Fruit fly (Drosophila melanogaster): Measurements from ENCODE around the gene CG5139.
A peak's percentile ranks its signal among the peaks of the same experiment; 100 is the strongest.

The CG5139 gene

DNA sequence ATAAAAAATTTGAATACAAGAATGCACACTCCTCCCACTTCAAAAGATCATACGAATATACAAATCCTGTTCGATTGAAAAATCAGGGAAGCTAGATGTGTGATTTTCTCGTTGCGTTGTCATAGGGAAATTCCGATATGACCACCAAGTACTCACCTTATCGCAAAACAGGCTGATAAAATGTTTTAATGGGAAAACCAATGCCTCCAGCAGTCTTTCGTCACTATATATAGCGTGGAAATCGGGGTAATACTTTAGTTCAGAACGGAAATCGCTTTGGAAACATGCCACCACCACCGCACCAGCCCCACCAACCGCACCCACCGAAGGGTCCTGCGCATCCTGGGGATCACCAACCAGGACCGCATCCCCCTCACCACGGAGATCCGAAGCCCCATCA is at the start of gene CG5139, which contains the start of gene CG43348:
Gene CG5139, minus strand, starts transcription at position 101 of the 400 bp plus-strand sequence.
Gene CG43348, plus strand, starts transcription at position 247 of the 400 bp plus-strand sequence.
- no peak for TF ChIP-seq noc (tag; optimal IDR thresholded peaks at IDR 0.05)

- TF ChIP-seq noc (tag; optimal IDR thresholded peaks at IDR 0.05), result no peak
Observed at dm6 chr2L:1239736-1240135, 40.7 kb upstream of the CG5139 start, which contains the start of gene CG5397. TSS of gene CG5397 (plus strand) at chr2L:1240036.

- no peak for TF ChIP-seq noc (tag; optimal IDR thresholded peaks at IDR 0.05)
Observed at dm6 chr2L:1230691-1231090, 31.6 kb upstream of the CG5139 start.

DNA sequence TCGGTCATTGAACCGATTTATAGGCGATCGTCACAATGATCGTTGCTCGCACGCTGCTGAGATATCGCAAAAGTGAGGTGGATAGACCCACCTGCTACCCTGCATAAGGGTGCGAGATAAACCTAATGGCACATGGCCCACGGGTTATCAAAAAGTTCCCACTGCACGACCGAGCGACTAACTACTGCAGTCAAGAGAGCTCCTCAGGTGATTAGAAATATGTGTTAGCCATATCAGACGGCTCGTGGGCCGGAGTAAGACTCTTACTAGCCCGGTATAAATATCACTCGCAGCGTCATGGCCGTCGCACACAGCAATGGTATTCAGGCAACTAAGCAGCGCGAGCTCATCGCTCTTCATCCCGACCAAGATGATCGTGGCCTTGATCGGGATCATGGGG is 19.9 kb upstream of the CG5139 start, which contains the start of gene CG42329:
Gene CG42329, plus strand, starts transcription at position 301 of the 400 bp plus-strand sequence.
- no peak for TF ChIP-seq noc (tag; optimal IDR thresholded peaks at IDR 0.05)

DNA sequence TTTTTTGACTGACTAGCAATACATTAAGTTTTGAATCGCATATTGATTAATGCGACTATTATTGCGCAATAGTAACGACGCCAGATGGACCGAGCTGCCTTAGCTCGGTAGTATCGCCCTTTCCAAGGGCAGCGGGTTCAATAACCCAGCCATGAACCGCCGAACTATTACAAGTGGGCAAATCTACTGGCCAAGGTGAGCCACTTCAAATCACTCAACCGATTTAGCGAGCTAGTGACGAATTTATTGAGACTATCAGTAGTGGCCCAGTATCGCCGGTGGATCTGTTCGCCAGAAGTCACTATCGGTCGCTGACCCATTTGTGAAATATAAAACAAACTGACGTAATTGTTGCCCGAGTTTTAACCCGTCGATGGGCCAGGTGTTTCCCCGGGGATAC is 19.4 kb upstream of the CG5139 start:
- no peak for TF ChIP-seq noc (tag; optimal IDR thresholded peaks at IDR 0.05)

DNA sequence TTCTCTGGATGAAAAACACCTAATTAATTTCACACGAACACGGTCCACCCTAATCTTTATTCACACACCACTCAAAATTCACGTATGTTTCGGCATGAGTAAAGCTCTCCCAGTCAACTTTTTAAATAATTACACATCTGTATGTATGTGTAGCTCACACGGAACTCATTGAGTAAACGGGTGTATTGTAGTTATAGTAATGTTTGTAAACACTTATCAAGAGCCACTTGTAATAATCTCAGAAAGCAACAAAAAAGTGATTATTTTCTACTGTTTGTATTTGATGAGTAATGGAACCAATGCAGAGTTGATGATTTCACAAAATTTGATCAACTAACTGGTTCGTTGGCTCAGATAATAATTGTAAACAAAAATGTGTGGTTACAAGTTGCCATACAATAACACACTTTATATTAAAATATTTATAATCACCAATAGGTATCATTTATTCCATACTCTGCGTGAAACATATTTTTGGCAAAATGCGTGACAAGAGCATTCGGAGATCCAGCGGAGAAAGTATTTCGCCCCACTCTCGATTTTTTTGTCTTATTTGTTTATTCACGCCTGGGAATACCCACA is 18.9 kb upstream of the CG5139 start:
- TF ChIP-seq noc (tag; optimal IDR thresholded peaks at IDR 0.05), result peak; percentile 44

DNA sequence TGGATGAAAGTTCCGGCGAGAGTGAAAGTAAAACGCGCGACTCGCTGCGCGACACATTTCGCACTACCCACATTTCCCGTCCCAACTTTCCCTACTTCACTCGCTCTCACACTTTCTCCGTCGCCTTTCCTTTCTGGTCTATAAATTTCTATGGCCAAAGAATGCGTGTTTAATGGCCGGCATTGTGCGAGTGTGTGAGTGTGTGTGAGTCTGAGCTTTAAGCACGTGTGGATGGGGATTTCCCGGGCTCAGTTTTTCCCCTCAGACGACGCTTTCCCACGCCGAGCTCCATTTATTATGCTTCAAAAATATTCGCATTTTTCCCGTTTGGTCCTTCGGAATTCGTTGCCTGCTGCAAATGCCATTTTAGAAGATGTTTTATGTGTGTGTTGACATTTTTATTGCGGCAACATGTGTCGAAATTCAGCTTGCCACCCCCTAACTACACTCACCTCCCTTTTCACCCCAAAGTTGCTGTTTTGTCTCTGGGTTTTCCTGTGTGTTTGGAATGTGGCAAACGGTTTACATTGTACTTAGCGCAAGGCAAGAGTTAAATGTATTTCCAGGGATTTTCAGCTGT is 18.1 kb upstream of the CG5139 start:
- no peak for TF ChIP-seq noc (tag; optimal IDR thresholded peaks at IDR 0.05)

- TF ChIP-seq noc (tag; optimal IDR thresholded peaks at IDR 0.05), result no peak
Observed at dm6 chr2L:1214465-1214864, 15.4 kb upstream of the CG5139 start.

DNA sequence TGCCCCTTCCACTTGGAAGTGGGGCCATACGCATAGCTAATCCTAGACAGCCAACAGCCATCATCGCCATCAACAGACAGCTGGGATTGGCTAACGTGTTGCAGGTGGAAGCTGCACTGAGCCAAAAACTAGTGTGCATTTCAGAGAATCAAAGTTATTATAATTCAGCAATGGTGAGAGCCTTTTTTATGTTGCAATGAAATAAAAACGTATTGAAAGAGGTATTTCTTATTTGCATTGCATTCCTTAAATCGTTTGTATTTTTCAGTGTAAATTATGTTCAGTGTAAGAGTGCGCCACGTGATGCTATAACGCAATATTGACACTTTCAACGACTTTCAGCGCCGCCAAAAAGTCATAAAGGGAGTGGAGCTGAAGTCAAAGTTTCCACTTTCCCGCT is 14.5 kb upstream of the CG5139 start:
- no peak for TF ChIP-seq noc (tag; optimal IDR thresholded peaks at IDR 0.05)

DNA sequence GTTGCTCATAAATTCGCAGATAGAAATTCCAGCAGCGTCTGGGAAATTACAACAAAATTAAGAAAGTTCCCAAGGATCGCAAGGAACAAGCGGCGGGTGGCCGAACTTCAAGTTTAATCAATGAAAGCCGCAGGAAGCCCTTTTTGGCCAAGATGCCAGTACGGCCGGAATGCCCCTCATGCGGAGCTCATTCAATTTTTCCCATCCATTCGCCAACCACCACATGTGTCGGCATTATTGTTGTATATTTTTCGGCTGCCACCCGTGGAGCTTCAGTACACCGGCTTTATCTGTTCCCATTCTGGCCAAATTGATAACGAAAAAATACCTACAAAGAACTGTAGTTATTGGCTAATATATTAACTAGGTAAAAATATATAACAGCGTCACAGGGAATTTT is 12.5 kb upstream of the CG5139 start:
- no peak for TF ChIP-seq noc (tag; optimal IDR thresholded peaks at IDR 0.05)

dm6 chr2L:1207432-1207831 is 8.4 kb upstream of the CG5139 start:
- TF ChIP-seq noc (tag; optimal IDR thresholded peaks at IDR 0.05), result no peak

DNA sequence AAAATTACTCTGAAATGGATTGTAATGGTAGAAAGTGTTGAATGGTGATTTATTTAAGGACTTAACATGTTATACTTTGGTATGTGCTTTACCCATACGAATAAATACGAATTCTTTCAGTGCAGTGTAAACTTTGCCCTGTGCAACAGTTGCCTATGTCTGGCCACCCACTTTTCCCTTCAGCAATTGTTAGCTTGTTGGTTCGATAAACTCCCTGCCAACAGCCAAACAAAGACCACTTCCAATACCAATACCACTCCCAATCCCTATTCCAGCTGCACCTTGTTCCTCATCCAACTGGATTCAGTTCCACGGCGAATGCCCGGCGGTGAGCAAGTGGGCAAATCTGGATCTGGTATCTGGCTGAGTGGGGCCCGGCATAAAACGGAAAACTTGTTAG is 4.8 kb upstream of the CG5139 start, which contains the start of gene CG14342:
Gene CG14342, plus strand, starts transcription at position 301 of the 400 bp plus-strand sequence.
- no peak for TF ChIP-seq noc (tag; optimal IDR thresholded peaks at IDR 0.05)

DNA sequence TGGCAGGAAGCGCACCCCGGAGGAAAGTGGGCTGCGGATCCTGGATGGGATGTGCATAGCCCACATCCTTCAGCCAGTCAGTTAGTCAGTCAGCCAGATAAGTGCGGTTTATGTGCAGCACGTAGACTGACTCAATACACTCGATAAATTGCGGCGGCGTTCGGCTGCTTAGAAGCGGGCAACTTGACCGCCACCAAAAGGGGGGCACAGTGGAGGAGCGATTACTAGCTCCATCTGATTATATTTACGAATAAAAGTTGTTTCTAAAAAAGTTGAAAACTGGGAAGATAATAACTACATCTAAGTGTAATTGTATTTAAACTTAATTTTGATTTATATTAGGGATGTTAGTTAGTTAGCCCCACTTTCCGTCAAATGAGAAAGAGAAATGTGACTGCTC is 3.4 kb upstream of the CG5139 start:
- no peak for TF ChIP-seq noc (tag; optimal IDR thresholded peaks at IDR 0.05)

dm6 chr2L:1201396-1201837 is 2.4 kb upstream of the CG5139 start:
- TF ChIP-seq noc (tag; optimal IDR thresholded peaks at IDR 0.05), result no peak

- TF ChIP-seq noc (tag; optimal IDR thresholded peaks at IDR 0.05), result no peak
Observed at dm6 chr2L:1199912-1200721, 1.1 kb upstream of the CG5139 start, which contains the start of the genes CG43349 and CG5011. TSS of gene CG43349 (plus strand) at chr2L:1200205. TSS of gene CG5011 (plus strand) at chr2L:1200671.

Measured in whole organism, larva.